Worm (Caenorhabditis elegans): ENCODE results near the gene tbc-16.

tbc-16 gene

ce11 chrX:5875567-5875966 is 21.6 kb upstream of the tbc-16 start, which contains the start of gene F49E10.4:
Gene F49E10.4 (plus strand): TSS chrX:5875867.
- TF ChIP-seq C16A3.4 (tag; optimal IDR thresholded peaks at IDR 0.05) (no peak), lin-35 (GFP tag; optimal IDR thresholded peaks at IDR 0.05) (no peak), ceh-63 (GFP tag; optimal IDR thresholded peaks at IDR 0.05) (no peak), hpl-2 (GFP tag; optimal IDR thresholded peaks at IDR 0.05) (no peak)

DNA sequence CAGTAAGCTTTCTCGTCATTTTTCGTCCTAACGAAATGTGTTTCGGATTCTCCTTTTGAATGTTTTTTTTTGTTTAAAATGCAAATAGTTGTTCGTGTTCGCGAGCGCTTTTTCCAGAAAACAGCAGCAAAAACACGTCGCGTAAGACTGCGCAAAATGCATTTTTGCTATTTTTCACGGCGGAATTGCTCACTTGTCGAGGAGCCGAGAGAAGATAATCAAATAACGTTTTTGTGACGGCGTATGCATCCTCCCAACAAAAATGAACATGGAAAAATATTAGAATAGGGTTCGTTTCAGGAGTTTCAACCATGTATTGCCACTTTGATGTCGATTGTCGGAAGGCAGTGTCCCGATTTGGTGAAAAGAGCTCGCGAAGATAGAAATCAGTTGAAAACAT is 20.1 kb upstream of the tbc-16 start:
- TF ChIP-seq fkh-4 (tag; optimal IDR thresholded peaks at IDR 0.05; ENCODE audit: borderline replicate concordance): no peak
- TF ChIP-seq lin-14 (GFP tag; optimal IDR thresholded peaks at IDR 0.05): peak; percentile 20
- no peak for TF ChIP-seq ztf-4 (tag; optimal IDR thresholded peaks at IDR 0.05)
- TF ChIP-seq fkh-10 (GFP tag; optimal IDR thresholded peaks at IDR 0.05): peak; percentile 28

DNA sequence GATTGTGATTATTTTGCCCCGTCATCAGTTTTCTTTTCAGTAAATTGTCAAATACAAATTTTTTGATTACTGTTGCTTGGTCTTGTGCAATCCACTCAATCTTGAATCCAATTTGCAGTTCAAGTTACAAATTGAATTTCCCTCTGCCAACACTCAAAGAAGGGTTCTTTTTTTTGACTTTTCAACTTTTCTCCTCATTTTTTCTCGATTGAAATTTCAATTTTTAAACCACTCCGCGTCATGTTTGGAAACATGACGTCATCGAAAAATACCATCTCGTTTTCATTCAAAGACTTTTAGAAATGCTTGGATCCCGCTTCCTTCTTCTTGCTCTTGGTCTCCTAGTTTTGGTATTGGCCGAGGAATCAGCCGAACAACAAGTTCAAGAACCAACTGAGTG is 11.6 kb upstream of the tbc-16 start, which contains the start of gene flp-7:
TSS of gene flp-7 (plus strand) at position 301 of the 400 bp plus-strand sequence.
- no peak for TF ChIP-seq vab-15 (tag; optimal IDR thresholded peaks at IDR 0.05)
- no peak for TF ChIP-seq ztf-11 (tag; optimal IDR thresholded peaks at IDR 0.05)
- no peak for TF ChIP-seq F16B12.6 (tag; optimal IDR thresholded peaks at IDR 0.05)
- no peak for TF ChIP-seq lin-39 (tag; optimal IDR thresholded peaks at IDR 0.05)
- no peak for TF ChIP-seq mef-2 (tag; optimal IDR thresholded peaks at IDR 0.05)
- TF ChIP-seq grh-1 (GFP tag; IDR thresholded peaks at IDR 0.05): no peak
- TF ChIP-seq egl-13 (tag; optimal IDR thresholded peaks at IDR 0.05): no peak
- TF ChIP-seq Y116A8C.19 (tag; optimal IDR thresholded peaks at IDR 0.05; ENCODE audit: borderline replicate concordance): no peak
- no peak for TF ChIP-seq C16A3.4 (tag; optimal IDR thresholded peaks at IDR 0.05)
- no peak for TF ChIP-seq fos-1 (tag; optimal IDR thresholded peaks at IDR 0.05)
- no peak for TF ChIP-seq aha-1 (tag; optimal IDR thresholded peaks at IDR 0.05)
- TF ChIP-seq ceh-8 (GFP tag; optimal IDR thresholded peaks at IDR 0.05): no peak
- TF ChIP-seq zag-1 (tag; optimal IDR thresholded peaks at IDR 0.05): no peak
- no peak for TF ChIP-seq lin-35 (GFP tag; optimal IDR thresholded peaks at IDR 0.05)
- no peak for TF ChIP-seq sup-37 (GFP tag; optimal IDR thresholded peaks at IDR 0.05)
- TF ChIP-seq blmp-1 (tag; optimal IDR thresholded peaks at IDR 0.05): no peak
- TF ChIP-seq dsc-1 (tag; optimal IDR thresholded peaks at IDR 0.05): no peak

- TF ChIP-seq ceh-88 (GFP tag; IDR thresholded peaks at IDR 0.05): no peak
- TF ChIP-seq dsc-1 (tag; optimal IDR thresholded peaks at IDR 0.05): no peak
- no peak for TF ChIP-seq nhr-28 (tag; optimal IDR thresholded peaks at IDR 0.05)
- TF ChIP-seq C34B4.2 (tag; optimal IDR thresholded peaks at IDR 0.05): no peak
- TF ChIP-seq lin-35 (GFP tag; optimal IDR thresholded peaks at IDR 0.05): no peak
Measured at ce11 chrX:5890080-5890479, 7.1 kb upstream of the tbc-16 start, which contains the start of gene F49E10.2. Gene F49E10.2 (plus strand): TSS chrX:5890380.

ce11 chrX:5896001-5896400 is 1.1 kb upstream of the tbc-16 start:
- TF ChIP-seq unc-86 (tag; optimal IDR thresholded peaks at IDR 0.05): peak; percentile 32
- peak; percentile 72 for TF ChIP-seq lin-14 (GFP tag; optimal IDR thresholded peaks at IDR 0.05)
- peak; percentile 51 for TF ChIP-seq tbx-2 (tag; optimal IDR thresholded peaks at IDR 0.05)
- peak; percentile 14 for TF ChIP-seq nhr-71 (tag; optimal IDR thresholded peaks at IDR 0.05)
- peak; percentile 95 for TF ChIP-seq fkh-10 (GFP tag; optimal IDR thresholded peaks at IDR 0.05)
- TF ChIP-seq ets-5 (GFP tag; IDR thresholded peaks at IDR 0.05): no peak

- TF ChIP-seq efl-1 (optimal IDR thresholded peaks at IDR 0.05) (no peak), efl-1 (GFP tag; optimal IDR thresholded peaks at IDR 0.05 in 1 of 2) (peak in 1 of 2 experiments; percentile 83), lin-39 (tag; optimal IDR thresholded peaks at IDR 0.05) (no peak)
Measured at ce11 chrX:5901499-5901898, 4.4 kb downstream of the tbc-16 start.
